Fruit fly (Drosophila melanogaster) whole organism, embryonic: Measurements from ENCODE around the gene CG33514.

Experiments used
- BEAF-32 ChIP-seq: fragments of 200-800 bp; sonication (Bioruptor generic); optimal IDR thresholded peaks from 3 replicates; lab custom pipeline; 2017; ENCODE audit warnings: missing biosample characterization, missing genetic modification characterization, mild to moderate bottlenecking, moderate library complexity, missing genetic modification reagents
- Bgb ChIP-seq: fragments of 200-800 bp; sonication (Bioruptor generic); IDR thresholded peaks from 2 replicates; pipeline ENCODE4 v1.3.6; 2022; ENCODE audit warnings: missing biosample characterization, missing genetic modification characterization; ENCODE audit not compliant: partially characterized antibody
- CG1024 ChIP-seq: fragments of 200-800 bp; sonication (Bioruptor generic); IDR thresholded peaks from 2 replicates; pipeline ENCODE4 v1.3.6; 2022; ENCODE audit warnings: missing biosample characterization, missing genetic modification characterization
- CG10431 ChIP-seq: fragments of 200-800 bp; sonication (Bioruptor generic); optimal IDR thresholded peaks from 3 replicates; lab custom pipeline; 2018; ENCODE audit warnings: missing biosample characterization, mild to moderate bottlenecking, missing genetic modification characterization
- CG10543 ChIP-seq: fragments of 200-800 bp; sonication (Bioruptor generic); optimal IDR thresholded peaks from 3 replicates; lab custom pipeline; 2017; ENCODE audit warnings: missing biosample characterization, mild to moderate bottlenecking, missing genetic modification characterization, moderate library complexity
- CG10654 ChIP-seq: fragments of 200-800 bp; sonication (Bioruptor generic); optimal IDR thresholded peaks from 2 replicates; lab custom pipeline; 2016; ENCODE audit warnings: missing biosample characterization, missing genetic modification characterization
- CG11695 ChIP-seq: fragments of 200-800 bp; sonication (Bioruptor generic); IDR thresholded peaks from 3 replicates; pipeline ENCODE4 v1.3.6; 2022; ENCODE audit warnings: missing biosample characterization, missing genetic modification characterization
- CG11696 ChIP-seq: fragments of 200-800 bp; sonication (Bioruptor generic); IDR thresholded peaks from 2 replicates; pipeline ENCODE4 v1.3.6; 2022; ENCODE audit warnings: missing biosample characterization, missing genetic modification characterization
- CG12769 ChIP-seq: fragments of 200-800 bp; sonication (Bioruptor generic); optimal IDR thresholded peaks from 2 replicates; lab custom pipeline; 2019; ENCODE audit warnings: missing biosample characterization, mild to moderate bottlenecking, missing genetic modification characterization, moderate library complexity
- CG13424 ChIP-seq: fragments of 200-800 bp; sonication (Bioruptor generic); optimal IDR thresholded peaks from 2 replicates; lab custom pipeline; 2019; ENCODE audit warnings: missing biosample characterization, mild to moderate bottlenecking, missing genetic modification characterization, moderate library complexity
- CG15011 ChIP-seq: fragments of 200-800 bp; sonication (Bioruptor generic); optimal IDR thresholded peaks from 3 replicates; lab custom pipeline; 2018; ENCODE audit warnings: missing biosample characterization, mild to moderate bottlenecking, missing genetic modification characterization
- CG15269 ChIP-seq: fragments of 200-800 bp; sonication (Bioruptor generic); optimal IDR thresholded peaks from 2 replicates; lab custom pipeline; 2018; ENCODE audit warnings: missing biosample characterization, mild to moderate bottlenecking, missing genetic modification characterization, moderate library complexity
- CG1647 ChIP-seq: fragments of 200-800 bp; sonication (Bioruptor generic); optimal IDR thresholded peaks from 3 replicates; lab custom pipeline; 2016; ENCODE audit warnings: missing biosample characterization, missing genetic modification characterization
- CG2712 ChIP-seq: fragments of 200-800 bp; optimal IDR thresholded peaks from 3 replicates; lab custom pipeline; 2019; ENCODE audit warnings: missing biosample characterization, mild to moderate bottlenecking, missing genetic modification characterization, moderate library complexity
- CG30020 ChIP-seq: fragments of 200-800 bp; optimal IDR thresholded peaks from 2 replicates; lab custom pipeline; 2019; ENCODE audit warnings: missing biosample characterization, mild to moderate bottlenecking, missing genetic modification characterization, moderate library complexity
- CG31388 ChIP-seq: fragments of 200-800 bp; sonication (Bioruptor generic); optimal IDR thresholded peaks from 2 replicates; lab custom pipeline; 2016; ENCODE audit warnings: missing biosample characterization, missing genetic modification characterization
- CG3163 ChIP-seq: fragments of 200-800 bp; sonication (Bioruptor generic); optimal IDR thresholded peaks from 3 replicates; lab custom pipeline; 2016; ENCODE audit warnings: missing biosample characterization, missing genetic modification characterization
- CG32772 ChIP-seq: fragments of 200-800 bp; sonication (Bioruptor generic); IDR thresholded peaks from 2 replicates; pipeline ENCODE4 v1.3.6; 2022; ENCODE audit warnings: missing biosample characterization, missing genetic modification characterization
- CG4730 ChIP-seq: fragments of 200-800 bp; sonication (Bioruptor generic); IDR thresholded peaks from 2 replicates; pipeline ENCODE4 v1.3.6; 2022; ENCODE audit warnings: missing biosample characterization, missing genetic modification characterization
- CG6175 ChIP-seq: fragments of 200-800 bp; sonication (Bioruptor generic); IDR thresholded peaks from 3 replicates; pipeline ENCODE4 v1.3.6; 2022; ENCODE audit warnings: missing biosample characterization, missing genetic modification characterization
- CG6254 ChIP-seq: fragments of 200-800 bp; sonication (Bioruptor generic); optimal IDR thresholded peaks from 3 replicates; lab custom pipeline; 2017; ENCODE audit warnings: mild to moderate bottlenecking, missing biosample characterization, missing genetic modification reagents, missing genetic modification characterization
- CG6683 ChIP-seq: fragments of 200-800 bp; sonication (Bioruptor generic); optimal IDR thresholded peaks from 2 replicates; lab custom pipeline; 2017; ENCODE audit warnings: missing biosample characterization, mild to moderate bottlenecking, missing genetic modification characterization, missing genetic modification reagents
- CG7357 ChIP-seq: fragments of 200-800 bp; sonication (Bioruptor generic); IDR thresholded peaks from 3 replicates; pipeline ENCODE4 v1.3.6; 2022; ENCODE audit warnings: missing biosample characterization, missing genetic modification characterization
- Camta ChIP-seq: fragments of 200-800 bp; sonication (Bioruptor generic); optimal IDR thresholded peaks from 2 replicates; lab custom pipeline; 2016; ENCODE audit warnings: missing biosample characterization, missing genetic modification characterization
- HHEX ChIP-seq: fragments of 200-800 bp; sonication (Bioruptor generic); optimal IDR thresholded peaks from 3 replicates; lab custom pipeline; 2017; ENCODE audit warnings: missing biosample characterization, mild to moderate bottlenecking, missing genetic modification characterization, missing genetic modification reagents
- HLHmδ ChIP-seq: fragments of 200-800 bp; sonication (Bioruptor generic); optimal IDR thresholded peaks from 2 replicates; lab custom pipeline; 2018; ENCODE audit warnings: missing biosample characterization, mild to moderate bottlenecking, missing genetic modification characterization, moderate library complexity
- HmgD ChIP-seq: fragments of 200-800 bp; sonication (Bioruptor generic); optimal IDR thresholded peaks from 3 replicates; lab custom pipeline; 2016; ENCODE audit warnings: missing biosample characterization, missing genetic modification characterization
- Mes4 ChIP-seq: fragments of 200-800 bp; sonication (Bioruptor generic); optimal IDR thresholded peaks from 2 replicates; lab custom pipeline; 2016; ENCODE audit warnings: missing biosample characterization, missing genetic modification characterization
- NC2β ChIP-seq: fragments of 200-800 bp; sonication (Bioruptor generic); optimal IDR thresholded peaks from 2 replicates; lab custom pipeline; 2016; ENCODE audit warnings: missing biosample characterization, missing genetic modification characterization
- Spps ChIP-seq: fragments of 200-800 bp; sonication (Bioruptor generic); optimal IDR thresholded peaks from 2 replicates; lab custom pipeline; 2018; ENCODE audit warnings: missing biosample characterization, mild to moderate bottlenecking, missing genetic modification characterization
- ab ChIP-seq: fragments of 200-800 bp; sonication (Bioruptor generic); optimal IDR thresholded peaks from 2 replicates; lab custom pipeline; 2016; ENCODE audit warnings: missing biosample characterization, missing genetic modification characterization
- abd-A ChIP-seq: fragments of 200-800 bp; sonication (Bioruptor generic); optimal IDR thresholded peaks from 3 replicates; lab custom pipeline; 2019; ENCODE audit warnings: missing biosample characterization, mild to moderate bottlenecking, missing genetic modification characterization, moderate library complexity
- ac ChIP-seq: fragments of 200-800 bp; sonication (Bioruptor generic); optimal IDR thresholded peaks from 3 replicates; lab custom pipeline; 2017; ENCODE audit warnings: missing biosample characterization, mild to moderate bottlenecking, missing genetic modification characterization
- ap ChIP-seq: fragments of 200-800 bp; sonication (Bioruptor generic); IDR thresholded peaks from 2 replicates; pipeline ENCODE4 v1.3.6; 2022; ENCODE audit warnings: missing biosample characterization, missing genetic modification characterization
- en ChIP-seq: fragments of 200-800 bp; sonication (Bioruptor generic); optimal IDR thresholded peaks from 2 replicates; lab custom pipeline; 2016; ENCODE audit warnings: missing biosample characterization, missing genetic modification characterization
- eve ChIP-seq, 2 experiments: fragments of >200 bp; optimal IDR thresholded peaks; 2 replicates each; lab custom pipeline; 2017; ENCODE audit warnings: missing biosample characterization in 2 of 2, missing genetic modification characterization in 2 of 2
- fd102C ChIP-seq: fragments of 200-800 bp; sonication (Bioruptor generic); optimal IDR thresholded peaks from 2 replicates; lab custom pipeline; 2018; ENCODE audit warnings: missing biosample characterization, mild to moderate bottlenecking, missing genetic modification characterization, moderate library complexity
- gem ChIP-seq: fragments of 200-800 bp; sonication (Bioruptor generic); optimal IDR thresholded peaks from 2 replicates; lab custom pipeline; 2019; ENCODE audit warnings: missing biosample characterization, mild to moderate bottlenecking, missing genetic modification characterization, moderate library complexity
- grau ChIP-seq: fragments of 200-800 bp; optimal IDR thresholded peaks from 3 replicates; lab custom pipeline; 2019; ENCODE audit warnings: missing biosample characterization, mild to moderate bottlenecking, missing genetic modification characterization, moderate library complexity
- hkb ChIP-seq, 2 experiments: fragments of 200-800 bp in 1 of 2; fragments of >200 bp in 1 of 2; sonication (Bioruptor generic) in 1 of 2; IDR thresholded peaks in 1 of 2; optimal IDR thresholded peaks in 1 of 2; 2 replicates each; pipeline versions ENCODE4 v1.3.6 to Lab custom; 2017 to 2022; ENCODE audit warnings: missing biosample characterization in 1 of 2, missing genetic modification characterization in 1 of 2
- jumu ChIP-seq: fragments of 200-800 bp; sonication (Bioruptor generic); optimal IDR thresholded peaks from 3 replicates; lab custom pipeline; 2016; ENCODE audit warnings: missing biosample characterization, missing genetic modification characterization
- kay ChIP-seq: fragments of 200-800 bp; sonication (Bioruptor generic); optimal IDR thresholded peaks from 2 replicates; lab custom pipeline; 2016; ENCODE audit warnings: missing biosample characterization, missing genetic modification characterization
- lab ChIP-seq: fragments of 200-800 bp; sonication (Bioruptor generic); optimal IDR thresholded peaks from 3 replicates; lab custom pipeline; 2017; ENCODE audit warnings: missing biosample characterization, missing genetic modification characterization, mild to moderate bottlenecking, moderate library complexity, missing genetic modification reagents
- mld ChIP-seq: fragments of 200-800 bp; sonication (Bioruptor generic); IDR thresholded peaks from 3 replicates; pipeline ENCODE4 v1.3.6; 2022; ENCODE audit warnings: missing biosample characterization, missing genetic modification characterization; ENCODE audit not compliant: partially characterized antibody
- nmo ChIP-seq: fragments of 200-800 bp; sonication (Bioruptor generic); optimal IDR thresholded peaks from 2 replicates; lab custom pipeline; 2018; ENCODE audit warnings: missing biosample characterization, mild to moderate bottlenecking, missing genetic modification characterization, moderate library complexity
- pnt ChIP-seq: fragments of 200-800 bp; sonication (Bioruptor generic); optimal IDR thresholded peaks from 3 replicates; lab custom pipeline; 2016; ENCODE audit warnings: missing biosample characterization, missing genetic modification characterization
- scrt ChIP-seq: fragments of 200-800 bp; sonication (Bioruptor generic); optimal IDR thresholded peaks from 2 replicates; lab custom pipeline; 2018; ENCODE audit warnings: missing biosample characterization, mild to moderate bottlenecking, missing genetic modification characterization, moderate library complexity
- sima ChIP-seq: fragments of 200-800 bp; sonication (Bioruptor generic); optimal IDR thresholded peaks from 2 replicates; lab custom pipeline; 2016; ENCODE audit warnings: missing biosample characterization, missing genetic modification characterization

Gene CG33514

dm6 chr3L:4363887-4364794 lies 1.1 kb upstream of the CG33514 start, which contains the start of the genes Cip4 and mRpS6 (continued):
- TF ChIP-seq HmgD (GFP tag; lab: Kevin White, UChicago) (no peak), CG13424 (tag; lab: Kevin White, UChicago) (peak; percentile 84), BEAF-32 (GFP tag; lab: Kevin White, UChicago) (peak; percentile 38), Bgb (peak; percentile 44; the same call in 1 of the 2 replicates), CG32772 (GFP tag; lab: Robert Waterston, UW) (peak; percentile 64), pnt (GFP tag; lab: Kevin White, UChicago) (no peak), CG10654 (GFP tag; lab: Kevin White, UChicago) (no peak), CG3163 (GFP tag; lab: Kevin White, UChicago) (no peak), CG15011 (GFP tag; lab: Kevin White, UChicago) (no peak), CG10431 (GFP tag; lab: Kevin White, UChicago) (peak; percentile 53), ac (GFP tag; lab: Kevin White, UChicago) (peak; percentile 28), CG10543 (peak; percentile 85), hkb (optimal IDR thresholded peaks at IDR 0.05; lab: Kevin White, UChicago) (no peak), hkb (GFP tag; IDR thresholded peaks at IDR 0.05; lab: Robert Waterston, UW) (peak; percentile 79), ab (GFP tag; lab: Kevin White, UChicago) (no peak), CG6683 (peak; percentile 48), CG31388 (GFP tag; lab: Kevin White, UChicago) (no peak), Camta (GFP tag; lab: Kevin White, UChicago) (no peak), grau (tag; lab: Kevin White, UChicago) (peak; percentile 86), NC2β (GFP tag; lab: Kevin White, UChicago) (peak; percentile 12), CG4730 (GFP tag; lab: Robert Waterston, UW) (peak; percentile 62), CG11696 (GFP tag; lab: Robert Waterston, UW) (no peak), CG6254 (GFP tag; lab: Kevin White, UChicago) (no peak), ap (GFP tag; lab: Robert Waterston, UW) (peak; percentile 83), HHEX (GFP tag; lab: Kevin White, UChicago) (no peak), jumu (no peak), Mes4 (no peak), en (no peak), abd-A (peak; percentile 34), Spps (tag; lab: Kevin White, UChicago) (peak; percentile 51), CG7357 (GFP tag; lab: Robert Waterston, UW) (peak; percentile 39; the same call in 1 of the 3 replicates), eve (GFP tag; optimal IDR thresholded peaks at IDR 0.05; lab: Kevin White, UChicago) (no peak), CG30020 (tag; lab: Kevin White, UChicago) (peak; percentile 68), gem (tag; lab: Kevin White, UChicago) (peak; percentile 93), CG2712 (tag; lab: Kevin White, UChicago) (peak; percentile 72), CG6175 (GFP tag; lab: Robert Waterston, UW) (no peak), mld (GFP tag; lab: Robert Waterston, UW) (0 out of 3 replicates have a peak, but pooled peaks have one; percentile 47), CG1647 (peak; percentile 38), CG15269 (tag; lab: Kevin White, UChicago) (peak; percentile 89), kay (GFP tag; lab: Kevin White, UChicago) (peak; percentile 65), scrt (no peak), HLHmδ (GFP tag; lab: Kevin White, UChicago) (peak; percentile 58), lab (GFP tag; lab: Kevin White, UChicago) (peak; percentile 35), CG11695 (GFP tag; lab: Robert Waterston, UW) (peak; percentile 79), fd102C (GFP tag; lab: Kevin White, UChicago) (no peak), CG12769 (tag; lab: Kevin White, UChicago) (peak; percentile 42), nmo (peak; percentile 91), sima (GFP tag; lab: Kevin White, UChicago) (no peak), CG1024 (peak; percentile 67)
